Worm (Caenorhabditis elegans): Measurements from ENCODE around the gene T26C11.9.

ce11 chrX:1816106-1816505 is 37.5 kb downstream of the T26C11.9 start, which contains the start of gene C14E2.7:
- TF ChIP-seq pha-4 (tag; optimal IDR thresholded peaks at IDR 0.05) (no peak), dpl-1 (GFP tag; optimal IDR thresholded peaks at IDR 0.05) (no peak), ama-1 (optimal IDR thresholded peaks at IDR 0.05) (no peak), ama-1 (GFP tag; optimal IDR thresholded peaks at IDR 0.05) (no peak), snpc-4 (GFP tag; optimal IDR thresholded peaks at IDR 0.05) (no peak), snpc-4 (tag; optimal IDR thresholded peaks at IDR 0.05) (no peak)
